Fruit fly (Drosophila melanogaster) whole organism, embryonic: ENCODE data around the gene CG46516.
"Not testable (repeated sequence)": the region's sequence is repeated elsewhere in the genome, so short reads cannot be mapped to it uniquely, and the experiment has no call there.

ENCODE experiments used
- CG10431 ChIP-seq: fragments of 200-800 bp; sonication (Bioruptor generic); optimal IDR thresholded peaks from 3 replicates; lab custom pipeline; 2018; ENCODE audit warnings: missing biosample characterization, mild to moderate bottlenecking, missing genetic modification characterization
- CG10654 ChIP-seq: fragments of 200-800 bp; sonication (Bioruptor generic); optimal IDR thresholded peaks from 2 replicates; lab custom pipeline; 2016; ENCODE audit warnings: missing biosample characterization, missing genetic modification characterization
- CG1233 ChIP-seq: fragments of 200-800 bp; sonication (Bioruptor generic); optimal IDR thresholded peaks from 4 replicates; lab custom pipeline; 2018; ENCODE audit warnings: missing biosample characterization, mild to moderate bottlenecking, missing genetic modification characterization
- CG13424 ChIP-seq: fragments of 200-800 bp; sonication (Bioruptor generic); optimal IDR thresholded peaks from 2 replicates; lab custom pipeline; 2019; ENCODE audit warnings: missing biosample characterization, mild to moderate bottlenecking, missing genetic modification characterization, moderate library complexity
- CG2889 ChIP-seq: fragments of 200-800 bp; sonication (Bioruptor generic); IDR thresholded peaks from 3 replicates; pipeline ENCODE4 v1.3.6; 2022; ENCODE audit warnings: missing biosample characterization, missing genetic modification characterization
- CG4424 ChIP-seq: fragments of 200-800 bp; sonication (Bioruptor generic); optimal IDR thresholded peaks from 3 replicates; lab custom pipeline; 2016; ENCODE audit warnings: missing biosample characterization, missing genetic modification characterization
- CG6175 ChIP-seq: fragments of 200-800 bp; sonication (Bioruptor generic); IDR thresholded peaks from 3 replicates; pipeline ENCODE4 v1.3.6; 2022; ENCODE audit warnings: missing biosample characterization, missing genetic modification characterization
- CG7987 ChIP-seq: fragments of 200-800 bp; sonication (Bioruptor generic); optimal IDR thresholded peaks from 2 replicates; lab custom pipeline; 2018; ENCODE audit warnings: missing biosample characterization, mild to moderate bottlenecking, missing genetic modification characterization, moderate library complexity
- E2f1 ChIP-seq: fragments of 200-800 bp; sonication (Bioruptor generic); IDR thresholded peaks from 2 replicates; pipeline ENCODE4 v1.3.6; 2022; ENCODE audit warnings: missing biosample characterization, missing genetic modification characterization
- HmgZ ChIP-seq: fragments of 200-800 bp; sonication (Bioruptor generic); optimal IDR thresholded peaks from 2 replicates; lab custom pipeline; 2018; ENCODE audit warnings: missing biosample characterization, mild to moderate bottlenecking, missing genetic modification characterization
- Meics ChIP-seq: fragments of 200-800 bp; sonication (Bioruptor generic); optimal IDR thresholded peaks from 2 replicates; lab custom pipeline; 2017; ENCODE audit warnings: missing biosample characterization, mild to moderate bottlenecking, missing genetic modification characterization
- Optix ChIP-seq: fragments of 200-800 bp; sonication (Bioruptor generic); IDR thresholded peaks from 3 replicates; pipeline ENCODE4 v1.3.6; 2022; ENCODE audit warnings: missing biosample characterization, missing genetic modification characterization
- TFAM ChIP-seq: fragments of 200-800 bp; sonication (Bioruptor generic); optimal IDR thresholded peaks from 2 replicates; lab custom pipeline; 2017; ENCODE audit warnings: missing biosample characterization, missing genetic modification characterization, inconsistent platforms
- bab2 ChIP-seq: fragments of 200-800 bp; sonication (Bioruptor generic); optimal IDR thresholded peaks from 2 replicates; lab custom pipeline; 2016; ENCODE audit warnings: missing biosample characterization, missing genetic modification characterization
- chif ChIP-seq, 2 experiments: fragments of 200-800 bp; sonication (Bioruptor generic); optimal IDR thresholded peaks; 3 replicates each; lab custom pipeline; 2016; ENCODE audit warnings: missing biosample characterization in 2 of 2, missing genetic modification characterization in 2 of 2
- fd64A ChIP-seq: fragments of 200-800 bp; sonication (Bioruptor generic); optimal IDR thresholded peaks from 3 replicates; lab custom pipeline; 2018; ENCODE audit warnings: missing biosample characterization, mild to moderate bottlenecking, missing genetic modification characterization
- gcm ChIP-seq: fragments of 200-800 bp; sonication (Bioruptor generic); optimal IDR thresholded peaks from 2 replicates; lab custom pipeline; 2019; ENCODE audit warnings: missing biosample characterization, mild to moderate bottlenecking, missing genetic modification characterization, moderate library complexity
- h ChIP-seq: fragments of >200 bp; optimal IDR thresholded peaks from 2 replicates; lab custom pipeline; 2017
- nerfin-2 ChIP-seq: fragments of 200-800 bp; sonication (Bioruptor generic); IDR thresholded peaks from 2 replicates; pipeline ENCODE4 v1.3.6; 2022; ENCODE audit warnings: missing biosample characterization, missing genetic modification characterization; ENCODE audit not compliant: partially characterized antibody
- otp ChIP-seq: fragments of 200-800 bp; sonication (Bioruptor generic); IDR thresholded peaks from 3 replicates; pipeline ENCODE4, ENCODE4 v1.3.6; 2022; ENCODE audit warnings: missing biosample characterization, missing genetic modification characterization
- sr ChIP-seq: fragments of 200-800 bp; sonication (Bioruptor generic); IDR thresholded peaks from 3 replicates; pipeline ENCODE4 v1.3.6; 2022; ENCODE audit warnings: missing biosample characterization, missing genetic modification characterization
- tll ChIP-seq, 2 experiments: fragments of 200-800 bp in 1 of 2; fragments of >200 bp in 1 of 2; sonication (Bioruptor generic) in 1 of 2; optimal IDR thresholded peaks; 2 replicates each; lab custom pipeline; 2017 to 2019; ENCODE audit warnings: missing biosample characterization in 2 of 2, missing genetic modification characterization in 2 of 2, mild to moderate bottlenecking in 1 of 2, moderate library complexity in 1 of 2

Gene CG46516

DNA sequence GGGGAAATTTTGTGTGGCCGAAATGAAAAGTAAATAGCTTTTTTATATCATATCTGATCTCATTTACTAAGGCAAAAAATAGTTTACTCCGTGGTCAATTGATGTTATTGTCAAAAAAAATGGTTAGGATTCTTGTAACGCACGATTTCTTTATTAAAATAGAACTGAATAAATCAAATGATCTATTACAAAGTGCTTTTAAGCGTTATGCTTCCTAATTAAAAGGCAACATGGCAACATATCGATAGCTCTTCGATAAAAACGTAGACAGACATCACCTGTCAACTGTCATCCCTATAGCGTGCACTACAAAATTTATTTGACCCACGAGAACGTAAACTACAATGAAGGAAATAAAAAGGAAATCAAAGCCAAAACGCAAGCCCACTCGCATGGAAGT is at the start of gene CG46516:
TSS of gene CG46516 (plus strand) at position 301 of the 400 bp plus-strand sequence.
- not testable (repeated sequence) for TF ChIP-seq CG1233 (GFP tag; lab: Kevin White, UChicago); Meics (GFP tag; lab: Kevin White, UChicago); HmgZ (tag; lab: Kevin White, UChicago)
- TF ChIP-seq, all 482 proteins: peak for 0; not testable (repeated sequence) for 482

DNA sequence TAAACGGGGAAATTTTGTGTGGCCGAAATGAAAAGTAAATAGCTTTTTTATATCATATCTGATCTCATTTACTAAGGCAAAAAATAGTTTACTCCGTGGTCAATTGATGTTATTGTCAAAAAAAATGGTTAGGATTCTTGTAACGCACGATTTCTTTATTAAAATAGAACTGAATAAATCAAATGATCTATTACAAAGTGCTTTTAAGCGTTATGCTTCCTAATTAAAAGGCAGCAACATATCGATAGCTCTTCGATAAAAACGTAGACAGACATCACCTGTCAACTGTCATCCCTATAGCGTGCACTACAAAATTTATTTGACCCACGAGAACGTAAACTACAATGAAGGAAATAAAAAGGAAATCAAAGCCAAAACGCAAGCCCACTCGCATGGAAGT is 49.5 kb upstream of the CG46516 start, which contains the start of gene CG46507:
TSS of gene CG46507 (plus strand) at position 301 of the 400 bp plus-strand sequence.
- TF ChIP-seq sr (GFP tag; lab: Robert Waterston, UW); CG6175; h (lab: Kevin White, UChicago): not testable (repeated sequence)
- TF ChIP-seq, all 482 proteins: peak for 0; not testable (repeated sequence) for 482

DNA sequence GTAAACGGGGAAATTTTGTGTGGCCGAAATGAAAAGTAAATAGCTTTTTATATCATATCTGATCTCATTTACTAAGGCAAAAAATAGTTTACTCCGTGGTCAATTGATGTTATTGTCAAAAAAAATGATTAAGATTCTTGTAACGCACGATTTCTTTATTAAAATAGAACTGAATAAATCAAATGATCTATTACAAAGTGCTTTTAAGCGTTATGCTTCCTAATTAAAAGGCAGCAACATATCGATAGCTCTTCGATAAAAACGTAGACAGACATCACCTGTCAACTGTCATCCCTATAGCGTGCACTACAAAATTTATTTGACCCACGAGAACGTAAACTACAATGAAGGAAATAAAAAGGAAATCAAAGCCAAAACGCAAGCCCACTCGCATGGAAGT is 44.8 kb upstream of the CG46516 start, which contains the start of gene CG46508:
TSS of gene CG46508 (plus strand) at position 301 of the 400 bp plus-strand sequence.
- not testable (repeated sequence) for TF ChIP-seq tll (GFP tag; optimal IDR thresholded peaks at IDR 0.05; lab: Kevin White, UChicago); E2f1 (GFP tag; lab: Robert Waterston, UW); Optix (GFP tag; lab: Robert Waterston, UW)

DNA sequence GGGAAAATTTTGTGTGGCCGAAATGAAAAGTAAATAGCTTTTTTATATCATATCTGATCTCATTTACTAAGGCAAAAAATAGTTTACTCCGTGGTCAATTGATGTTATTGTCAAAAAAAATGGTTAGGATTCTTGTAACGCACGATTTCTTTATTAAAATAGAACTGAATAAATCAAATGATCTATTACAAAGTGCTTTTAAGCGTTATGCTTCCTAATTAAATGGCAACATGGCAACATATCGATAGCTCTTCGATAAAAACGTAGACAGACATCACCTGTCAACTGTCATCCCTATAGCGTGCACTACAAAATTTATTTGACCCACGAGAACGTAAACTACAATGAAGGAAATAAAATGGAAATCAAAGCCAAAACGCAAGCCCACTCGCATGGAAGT is 39.8 kb upstream of the CG46516 start, which contains the start of gene CG46509:
TSS of gene CG46509 (plus strand) at position 301 of the 400 bp plus-strand sequence.
- TF ChIP-seq CG13424 (tag; lab: Kevin White, UChicago); otp (GFP tag; lab: Robert Waterston, UW); CG7987: not testable (repeated sequence)

DNA sequence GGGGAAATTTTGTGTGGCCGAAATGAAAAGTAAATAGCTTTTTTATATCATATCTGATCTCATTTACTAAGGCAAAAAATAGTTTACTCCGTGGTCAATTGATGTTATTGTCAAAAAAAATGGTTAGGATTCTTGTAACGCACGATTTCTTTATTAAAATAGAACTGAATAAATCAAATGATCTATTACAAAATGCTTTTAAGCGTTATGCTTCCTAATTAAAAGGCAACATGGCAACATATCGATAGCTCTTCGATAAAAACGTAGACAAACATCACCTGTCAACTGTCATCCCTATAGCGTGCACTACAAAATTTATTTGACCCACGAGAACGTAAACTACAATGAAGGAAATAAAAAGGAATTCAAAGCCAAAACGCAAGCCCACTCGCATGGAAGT is 34.9 kb upstream of the CG46516 start, which contains the start of gene CG46510:
TSS of gene CG46510 (plus strand) at position 301 of the 400 bp plus-strand sequence.
- TF ChIP-seq CG2889 (GFP tag; lab: Robert Waterston, UW); gcm (GFP tag; lab: Kevin White, UChicago); fd64A (GFP tag; lab: Kevin White, UChicago): not testable (repeated sequence)

DNA sequence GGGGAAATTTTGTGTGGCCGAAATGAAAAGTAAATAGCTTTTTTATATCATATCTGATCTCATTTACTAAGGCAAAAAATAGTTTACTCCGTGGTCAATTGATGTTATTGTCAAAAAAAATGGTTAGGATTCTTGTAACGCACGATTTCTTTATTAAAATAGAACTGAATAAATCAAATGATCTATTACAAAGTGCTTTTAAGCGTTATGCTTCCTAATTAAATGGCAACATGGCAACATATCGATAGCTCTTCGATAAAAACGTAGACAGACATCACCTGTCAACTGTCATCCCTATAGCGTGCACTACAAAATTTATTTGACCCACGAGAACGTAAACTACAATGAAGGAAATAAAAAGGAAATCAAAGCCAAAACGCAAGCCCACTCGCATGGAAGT is 29.9 kb upstream of the CG46516 start, which contains the start of gene CG46511:
TSS of gene CG46511 (plus strand) at position 301 of the 400 bp plus-strand sequence.
- TF ChIP-seq CG6175; chif (GFP tag; optimal IDR thresholded peaks at IDR 0.05; lab: Kevin White, UChicago); bab2 (GFP tag; lab: Kevin White, UChicago): not testable (repeated sequence)
- TF ChIP-seq, all 482 proteins: peak for 0; not testable (repeated sequence) for 482

DNA sequence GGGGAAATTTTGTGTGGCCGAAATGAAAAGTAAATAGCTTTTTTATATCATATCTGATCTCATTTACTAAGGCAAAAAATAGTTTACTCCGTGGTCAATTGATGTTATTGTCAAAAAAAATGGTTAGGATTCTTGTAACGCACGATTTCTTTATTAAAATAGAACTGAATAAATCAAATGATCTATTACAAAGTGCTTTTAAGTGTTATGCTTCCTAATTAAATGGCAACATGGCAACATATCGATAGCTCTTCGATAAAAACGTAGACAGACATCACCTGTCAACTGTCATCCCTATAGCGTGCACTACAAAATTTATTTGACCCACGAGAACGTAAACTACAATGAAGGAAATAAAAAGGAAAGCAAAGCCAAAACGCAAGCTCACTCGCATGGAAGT is 25.1 kb upstream of the CG46516 start, which contains the start of gene CG46512:
TSS of gene CG46512 (plus strand) at position 301 of the 400 bp plus-strand sequence.
- TF ChIP-seq nerfin-2 (GFP tag; lab: Robert Waterston, UW); CG10654 (GFP tag; lab: Kevin White, UChicago); CG4424 (GFP tag; lab: Kevin White, UChicago): not testable (repeated sequence)

DNA sequence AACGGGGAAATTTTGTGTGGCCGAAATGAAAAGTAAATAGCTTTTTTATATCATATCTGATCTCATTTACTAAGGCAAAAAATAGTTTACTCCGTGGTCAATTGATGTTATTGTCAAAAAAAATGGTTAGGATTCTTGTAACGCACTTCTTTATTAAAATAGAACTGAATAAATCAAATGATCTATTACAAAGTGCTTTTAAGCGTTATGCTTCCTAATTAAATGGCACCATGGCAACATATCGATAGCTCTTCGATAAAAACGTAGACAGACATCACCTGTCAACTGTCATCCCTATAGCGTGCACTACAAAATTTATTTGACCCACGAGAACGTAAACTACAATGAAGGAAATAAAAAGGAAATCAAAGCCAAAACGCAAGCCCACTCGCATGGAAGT is 20.2 kb upstream of the CG46516 start, which contains the start of gene CG46513:
TSS of gene CG46513 (plus strand) at position 301 of the 400 bp plus-strand sequence.
- TF ChIP-seq CG10431; TFAM (GFP tag; lab: Kevin White, UChicago); chif (GFP tag; optimal IDR thresholded peaks at IDR 0.05; lab: Kevin White, UChicago): not testable (repeated sequence)
